Fruit fly (Drosophila melanogaster): ENCODE measurements around the gene Lk.

Lk gene

DNA sequence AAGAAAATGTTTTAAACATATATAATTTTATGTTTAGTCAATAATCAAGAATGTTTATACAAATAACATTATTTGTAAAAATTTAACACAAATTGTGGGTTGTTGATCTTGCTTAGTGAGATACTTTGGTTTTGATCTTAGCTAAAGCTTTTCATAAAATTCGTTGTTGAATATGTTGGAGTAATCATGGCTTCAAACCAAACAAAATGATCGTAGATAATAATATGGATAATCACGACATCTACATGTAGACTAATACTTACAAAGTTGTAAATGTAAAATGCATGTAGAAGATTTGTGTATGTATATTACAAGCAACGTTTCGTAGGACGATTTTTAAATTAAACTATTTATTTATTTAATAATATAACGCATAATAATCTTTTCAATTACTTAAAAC lies 47.3 kb downstream of the Lk start (continued):
- peak; percentile 36; the same call in 1 of the 3 replicates for TF ChIP-seq knrl (GFP tag; IDR thresholded peaks at IDR 0.05; ENCODE audit: partially characterized antibody)
- peak; percentile 52; the same call in 1 of the 2 replicates for TF ChIP-seq Bgb (GFP tag; IDR thresholded peaks at IDR 0.05; ENCODE audit: partially characterized antibody)
- TF ChIP-seq CG33557 (GFP tag; optimal IDR thresholded peaks at IDR 0.05): no peak
- no peak for TF ChIP-seq Scr (GFP tag; IDR thresholded peaks at IDR 0.05; ENCODE audit: partially characterized antibody)
- peak; percentile 34; the same call in 1 of the 3 replicates for TF ChIP-seq CG16813 (GFP tag; IDR thresholded peaks at IDR 0.05; ENCODE audit: partially characterized antibody)
- peak; percentile 23 for TF ChIP-seq HmgZ (tag; optimal IDR thresholded peaks at IDR 0.05)
- TF ChIP-seq z (GFP tag; IDR thresholded peaks at IDR 0.05): no peak
- peak; percentile 47 for TF ChIP-seq stwl (tag; optimal IDR thresholded peaks at IDR 0.05)
- peak; percentile 83 for TF ChIP-seq pita (GFP tag; optimal IDR thresholded peaks at IDR 0.05)
- no peak for TF ChIP-seq Rx (GFP tag; IDR thresholded peaks at IDR 0.05)
- TF ChIP-seq CG17829 (tag; optimal IDR thresholded peaks at IDR 0.05): no peak
